Worm (Caenorhabditis elegans) whole organism, L1 larva: ENCODE results near the gene Y54G2A.11.

Source experiments
- C16A3.4 ChIP-seq: fragments of 150-350 bp; optimal IDR thresholded peaks from 2 replicates; lab custom pipeline; 2014; ENCODE audit warnings: missing biosample characterization, missing genetic modification characterization
- C34B4.2 ChIP-seq: sonication (generic microtip); optimal IDR thresholded peaks from 2 replicates; lab custom pipeline; 2017; ENCODE audit warnings: mild to moderate bottlenecking, missing genetic modification characterization, missing compliant biosample characterization
- Y116A8C.19 ChIP-seq: sonication (generic microtip); optimal IDR thresholded peaks from 2 replicates; lab custom pipeline; 2016; ENCODE audit warnings: missing compliant biosample characterization, missing genetic modification characterization, borderline replicate concordance
- alr-1 ChIP-seq: fragments of 200-800 bp; sonication (Bioruptor generic); optimal IDR thresholded peaks from 2 replicates; lab custom pipeline; 2018; ENCODE audit warnings: borderline replicate concordance, mild to moderate bottlenecking, missing genetic modification characterization, missing compliant biosample characterization
- ama-1 ChIP-seq: fragments of 150-350 bp; optimal IDR thresholded peaks from 2 replicates; lab custom pipeline; 2014
- ceh-82 ChIP-seq, 3 experiments: fragments of 150-350 bp in 1 of 3; sonication (generic microtip) in 2 of 3; optimal IDR thresholded peaks; 2 replicates each; lab custom pipeline; 2014 to 2017; ENCODE audit warnings: missing biosample characterization in 3 of 3, missing genetic modification characterization in 3 of 3
- ceh-88 ChIP-seq: fragments of 200-800 bp; sonication (Bioruptor generic); IDR thresholded peaks from 2 replicates; pipeline ENCODE4 v1.3.6; 2022; ENCODE audit warnings: missing genetic modification characterization, missing compliant biosample characterization
- dpl-1 ChIP-seq, 3 experiments: fragments of 150-350 bp in 2 of 3; sonication (generic microtip) in 1 of 3; optimal IDR thresholded peaks; 2 replicates each; lab custom pipeline; 2014 to 2017; ENCODE audit warnings: missing biosample characterization in 3 of 3, missing genetic modification characterization in 3 of 3, missing genetic modification reagents in 3 of 3
- dsc-1 ChIP-seq: sonication (generic microtip); optimal IDR thresholded peaks from 2 replicates; lab custom pipeline; 2016; ENCODE audit warnings: mild to moderate bottlenecking, missing genetic modification characterization, missing compliant biosample characterization
- efl-1 ChIP-seq, 4 experiments: fragments of 150-350 bp; optimal IDR thresholded peaks in 3 of 4; peaks in 1 of 4; 1 replicate in 1 of 4; 2 replicates in 3 of 4; lab custom pipeline; 2014; ENCODE audit warnings: missing biosample characterization in 2 of 4, missing genetic modification characterization in 2 of 4, missing genetic modification reagents in 2 of 4
- egl-13 ChIP-seq: sonication (generic microtip); optimal IDR thresholded peaks from 2 replicates; lab custom pipeline; 2016; ENCODE audit warnings: missing genotype, missing genetic modification reagents, missing genetic modification characterization, missing compliant biosample characterization
- egl-27 ChIP-seq, 2 experiments: fragments of 150-350 bp in 1 of 2; sonication (generic microtip); optimal IDR thresholded peaks; 3 replicates each; lab custom pipeline; 2017 to 2018; ENCODE audit warnings: missing biosample characterization in 2 of 2, missing genetic modification characterization in 2 of 2, missing genetic modification reagents in 2 of 2
- elt-2 ChIP-seq: sonication (generic microtip); optimal IDR thresholded peaks from 2 replicates; lab custom pipeline; 2016; ENCODE audit warnings: missing genetic modification characterization, mild to moderate bottlenecking, inconsistent platforms, missing compliant biosample characterization, missing genetic modification reagents
- elt-3 ChIP-seq, 6 experiments: fragments of 150-350 bp in 1 of 6; sonication (generic microtip); optimal IDR thresholded peaks; 2 replicates each; lab custom pipeline; 2017 to 2018; ENCODE audit warnings: missing biosample characterization in 6 of 6, missing genetic modification characterization in 6 of 6, inconsistent platforms in 1 of 6
- ets-5 ChIP-seq: fragments of 200-800 bp; sonication (Bioruptor generic); IDR thresholded peaks from 2 replicates; pipeline ENCODE4 v1.3.6; 2022; ENCODE audit warnings: missing genetic modification characterization, missing compliant biosample characterization
- fkh-4 ChIP-seq: sonication (generic microtip); optimal IDR thresholded peaks from 2 replicates; lab custom pipeline; 2016; ENCODE audit warnings: missing compliant biosample characterization, missing genetic modification characterization, borderline replicate concordance
- fkh-8 ChIP-seq: sonication (generic microtip); optimal IDR thresholded peaks from 2 replicates; lab custom pipeline; 2016; ENCODE audit warnings: mild to moderate bottlenecking, missing genetic modification characterization, missing compliant biosample characterization
- hpl-2 ChIP-seq: fragments of 150-350 bp; optimal IDR thresholded peaks from 2 replicates; lab custom pipeline; 2014; ENCODE audit warnings: missing biosample characterization, missing genetic modification reagents, missing genetic modification characterization
- isw-1 ChIP-seq: fragments of 200-800 bp; sonication (Bioruptor generic); IDR thresholded peaks from 2 replicates; pipeline ENCODE4 v1.3.6; 2022; ENCODE audit warnings: missing genetic modification characterization, missing compliant biosample characterization
- lin-13 ChIP-seq: fragments of 150-350 bp; optimal IDR thresholded peaks from 2 replicates; lab custom pipeline; 2014; ENCODE audit warnings: missing biosample characterization, missing genetic modification reagents, missing genetic modification characterization
- lin-15B ChIP-seq: fragments of 150-350 bp; sonication (generic microtip); optimal IDR thresholded peaks from 3 replicates; lab custom pipeline; 2014; ENCODE audit warnings: missing biosample characterization, missing genetic modification characterization
- lin-35 ChIP-seq, 2 experiments: fragments of 150-350 bp; optimal IDR thresholded peaks; 2 replicates each; lab custom pipeline; 2014; ENCODE audit warnings: missing biosample characterization in 2 of 2, missing genetic modification characterization in 2 of 2, missing genetic modification reagents in 2 of 2
- lin-39 ChIP-seq: fragments of 150-350 bp; optimal IDR thresholded peaks from 2 replicates; lab custom pipeline; 2014; ENCODE audit warnings: missing biosample characterization, missing genetic modification reagents, missing genetic modification characterization
- lsy-2 ChIP-seq, 2 experiments: fragments of 150-350 bp; optimal IDR thresholded peaks; 2 replicates each; lab custom pipeline; 2014; ENCODE audit warnings: missing biosample characterization in 2 of 2, missing genetic modification characterization in 2 of 2
- mab-9 ChIP-seq: fragments of 200-800 bp; sonication (Bioruptor generic); IDR thresholded peaks from 2 replicates; pipeline ENCODE4 v1.3.6; 2022; ENCODE audit warnings: missing genetic modification reagents, missing genetic modification characterization, missing compliant biosample characterization
- mdl-1 ChIP-seq, 2 experiments: fragments of 150-350 bp; optimal IDR thresholded peaks; 2 replicates each; lab custom pipeline; 2014 to 2017; ENCODE audit warnings: missing biosample characterization in 2 of 2, missing genetic modification characterization in 2 of 2, inconsistent platforms in 1 of 2
- mef-2 ChIP-seq: fragments of 150-350 bp; optimal IDR thresholded peaks from 2 replicates; lab custom pipeline; 2014; ENCODE audit warnings: missing biosample characterization, missing genetic modification characterization
- mep-1 ChIP-seq: fragments of 150-350 bp; optimal IDR thresholded peaks from 2 replicates; lab custom pipeline; 2014; ENCODE audit warnings: missing biosample characterization, missing genetic modification characterization
- nhr-12 ChIP-seq: sonication (generic microtip); optimal IDR thresholded peaks from 2 replicates; lab custom pipeline; 2017; ENCODE audit warnings: missing biosample characterization, missing genetic modification characterization
- nhr-19 ChIP-seq: fragments of 200-800 bp; sonication (Bioruptor generic); conservative IDR thresholded peaks from 2 replicates; pipeline ENCODE4 v1.3.6; 2022; ENCODE audit warnings: missing genetic modification characterization, missing compliant biosample characterization
- nhr-20 ChIP-seq: sonication (generic microtip); optimal IDR thresholded peaks from 2 replicates; lab custom pipeline; 2016; ENCODE audit warnings: mild to moderate bottlenecking, missing genetic modification characterization, missing compliant biosample characterization
- nhr-28 ChIP-seq: fragments of 150-350 bp; optimal IDR thresholded peaks from 2 replicates; lab custom pipeline; 2014; ENCODE audit warnings: missing biosample characterization, missing genetic modification characterization
- nhr-47 ChIP-seq: sonication (generic microtip); optimal IDR thresholded peaks from 2 replicates; lab custom pipeline; 2016; ENCODE audit warnings: mild to moderate bottlenecking, missing genetic modification characterization, moderate library complexity, missing compliant biosample characterization
- nhr-71 ChIP-seq: sonication (generic microtip); optimal IDR thresholded peaks from 2 replicates; lab custom pipeline; 2016; ENCODE audit warnings: mild to moderate bottlenecking, missing genetic modification characterization, moderate library complexity, missing compliant biosample characterization
- nhr-76 ChIP-seq: sonication (generic microtip); optimal IDR thresholded peaks from 2 replicates; lab custom pipeline; 2017; ENCODE audit warnings: missing biosample characterization, missing genetic modification characterization
- nhr-77 ChIP-seq: fragments of 150-350 bp; optimal IDR thresholded peaks from 2 replicates; lab custom pipeline; 2014; ENCODE audit warnings: missing biosample characterization, missing genetic modification characterization
- nhr-84 ChIP-seq: sonication (generic microtip); optimal IDR thresholded peaks from 2 replicates; lab custom pipeline; 2017; ENCODE audit warnings: missing biosample characterization, missing genetic modification characterization
- nhr-85 ChIP-seq: sonication (generic microtip); peaks from one replicate; lab custom pipeline; 2016; ENCODE audit warnings: missing genetic modification characterization, inconsistent platforms, missing compliant biosample characterization
- nhr-90 ChIP-seq: sonication (generic microtip); optimal IDR thresholded peaks from 2 replicates; lab custom pipeline; 2016; ENCODE audit warnings: mild to moderate bottlenecking, missing genetic modification characterization, missing compliant biosample characterization; ENCODE audit not compliant: poor library complexity
- pag-3 ChIP-seq: sonication (generic microtip); optimal IDR thresholded peaks from 2 replicates; lab custom pipeline; 2017; ENCODE audit warnings: missing genetic modification characterization, mild to moderate bottlenecking, missing compliant biosample characterization, antibody characterized with exemption, borderline replicate concordance; ENCODE audit not compliant: insufficient read depth
- pqm-1 ChIP-seq: sonication (generic microtip); optimal IDR thresholded peaks from 3 replicates; lab custom pipeline; 2017; ENCODE audit warnings: missing biosample characterization, missing genetic modification characterization
- rnt-1 ChIP-seq: sonication (generic microtip); optimal IDR thresholded peaks from 2 replicates; lab custom pipeline; 2016; ENCODE audit warnings: mild to moderate bottlenecking, missing genetic modification characterization, moderate library complexity, missing compliant biosample characterization
- skn-1 ChIP-seq: fragments of 150-350 bp; optimal IDR thresholded peaks from 2 replicates; lab custom pipeline; 2014; ENCODE audit warnings: missing biosample characterization, missing genetic modification characterization
- snu-23 ChIP-seq: sonication (generic microtip); optimal IDR thresholded peaks from 2 replicates; lab custom pipeline; 2016; ENCODE audit warnings: missing genetic modification characterization, missing compliant biosample characterization
- swsn-7 ChIP-seq: sonication (generic microtip); optimal IDR thresholded peaks from 2 replicates; lab custom pipeline; 2016; ENCODE audit warnings: missing genetic modification characterization, missing compliant biosample characterization
- tlp-1 ChIP-seq: fragments of 150-350 bp; optimal IDR thresholded peaks from 2 replicates; lab custom pipeline; 2014; ENCODE audit warnings: missing biosample characterization, missing genetic modification characterization
- unc-130 ChIP-seq: fragments of 150-350 bp; optimal IDR thresholded peaks from 2 replicates; lab custom pipeline; 2017; ENCODE audit warnings: missing biosample characterization, missing genetic modification characterization, inconsistent platforms
- unc-62 ChIP-seq: fragments of 150-350 bp; optimal IDR thresholded peaks from 2 replicates; lab custom pipeline; 2014; ENCODE audit warnings: missing biosample characterization, missing genetic modification reagents, missing genetic modification characterization
- unc-86 ChIP-seq: sonication (generic microtip); optimal IDR thresholded peaks from 2 replicates; lab custom pipeline; 2016; ENCODE audit warnings: missing genetic modification characterization, missing compliant biosample characterization
- unc-98 ChIP-seq: fragments of 200-800 bp; sonication (Bioruptor generic); IDR thresholded peaks from 2 replicates; pipeline ENCODE4 v1.3.6; 2022; ENCODE audit warnings: missing genetic modification characterization, missing compliant biosample characterization
- xbp-1 ChIP-seq: sonication (generic microtip); optimal IDR thresholded peaks from 2 replicates; lab custom pipeline; 2016; ENCODE audit warnings: missing genetic modification characterization, missing compliant biosample characterization
- ztf-11 ChIP-seq, 2 experiments: sonication (generic microtip); optimal IDR thresholded peaks; 2 replicates each; lab custom pipeline; 2016 to 2017; ENCODE audit warnings: missing genetic modification characterization in 2 of 2, missing biosample characterization in 1 of 2, missing compliant biosample characterization in 1 of 2
- ztf-4 ChIP-seq: fragments of 150-350 bp; optimal IDR thresholded peaks from 2 replicates; lab custom pipeline; 2014; ENCODE audit warnings: missing biosample characterization, missing genetic modification characterization

The Y54G2A.11 gene

DNA sequence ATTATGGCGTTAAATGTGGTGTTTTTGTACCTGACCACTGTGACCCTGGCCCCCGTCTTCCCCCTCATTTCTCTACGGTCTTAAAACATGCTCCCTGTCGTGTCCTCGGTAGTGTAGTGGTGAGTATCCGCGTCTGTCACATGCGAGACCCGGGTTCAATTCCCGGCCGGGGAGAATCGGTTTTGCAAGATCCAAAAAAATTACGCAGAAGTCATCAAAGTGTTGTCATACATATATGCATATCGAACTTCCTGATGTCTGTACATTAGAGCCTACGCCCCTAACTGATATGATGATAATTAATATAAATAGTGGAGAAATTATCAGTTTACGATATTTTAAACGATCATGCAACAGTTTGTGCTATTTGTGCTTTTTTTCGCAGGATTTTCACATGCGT, 33.9 kb upstream of the Y54G2A.11 start, which contains the start of gene Y54G2A.45:
Y54G2A.45 (plus strand) TSS at position 333 of the 400 bp plus-strand sequence.
- TF ChIP-seq nhr-90 (peak; percentile 40), fkh-8 (tag; lab: Kevin White, UChicago) (no peak), dpl-1 (GFP tag; optimal IDR thresholded peaks at IDR 0.05; lab: Kevin White, UChicago) (peak in 1 of 3 experiments; percentile 5), rnt-1 (tag; lab: Kevin White, UChicago) (peak; percentile 60), C34B4.2 (tag; lab: Kevin White, UChicago) (no peak), mdl-1 (tag; optimal IDR thresholded peaks at IDR 0.05; lab: Kevin White, UChicago) (peak in 1 of 2 experiments; percentile 28), nhr-71 (tag; lab: Kevin White, UChicago) (peak; percentile 61), unc-86 (no peak), mef-2 (tag; lab: Kevin White, UChicago) (no peak), lin-13 (GFP tag; lab: Kevin White, UChicago) (no peak), C16A3.4 (tag; lab: Kevin White, UChicago) (peak; percentile 14), alr-1 (tag; lab: Kevin White, UChicago) (no peak), elt-2 (tag; lab: Kevin White, UChicago) (peak; percentile 64), elt-3 (tag; optimal IDR thresholded peaks at IDR 0.05; lab: Kevin White, UChicago) (no peak), nhr-47 (tag; lab: Kevin White, UChicago) (peak; percentile 57), nhr-76 (tag; lab: Kevin White, UChicago) (no peak), ama-1 (no peak), nhr-28 (no peak), nhr-85 (tag; lab: Kevin White, UChicago) (no peak), unc-98 (GFP tag; lab: Robert Waterston, UW) (no peak), mab-9 (no peak), nhr-20 (peak; percentile 40), egl-27 (tag; optimal IDR thresholded peaks at IDR 0.05; lab: Kevin White, UChicago) (no peak), hpl-2 (peak; percentile 1), nhr-77 (peak; percentile 5), ets-5 (GFP tag; lab: Robert Waterston, UW) (no peak), swsn-7 (peak; percentile 23), nhr-84 (no peak), snu-23 (GFP tag; lab: Kevin White, UChicago) (peak; percentile 36), efl-1 (optimal IDR thresholded peaks at IDR 0.05; lab: Kevin White, UChicago) (peak in 1 of 2 experiments; percentile 32), efl-1 (GFP tag; optimal IDR thresholded peaks at IDR 0.05 in 1 of 2; lab: Kevin White, UChicago) (no peak), pqm-1 (peak; percentile 40), Y116A8C.19 (no peak), fkh-4 (tag; lab: Kevin White, UChicago) (no peak), dsc-1 (tag; lab: Kevin White, UChicago) (peak; percentile 18), ztf-11 (tag; optimal IDR thresholded peaks at IDR 0.05; lab: Kevin White, UChicago) (no peak), lin-15B (no peak), mep-1 (tag; lab: Kevin White, UChicago) (no peak), lin-39 (tag; lab: Kevin White, UChicago) (no peak), lsy-2 (tag; optimal IDR thresholded peaks at IDR 0.05; lab: Kevin White, UChicago) (peak in 1 of 2 experiments; percentile 57), skn-1 (no peak), pag-3 (no peak), xbp-1 (peak; percentile 0), ztf-4 (no peak), ceh-82 (tag; optimal IDR thresholded peaks at IDR 0.05; lab: Kevin White, UChicago) (peak in 1 of 3 experiments; percentile 6), nhr-19 (peak; percentile 26), ceh-88 (no peak), unc-62 (no peak), nhr-12 (tag; lab: Kevin White, UChicago) (no peak), lin-35 (GFP tag; optimal IDR thresholded peaks at IDR 0.05; lab: Kevin White, UChicago) (peak in 1 of 2 experiments; percentile 55), isw-1 (GFP tag; lab: Robert Waterston, UW) (no peak), egl-13 (tag; lab: Kevin White, UChicago) (peak; percentile 18), tlp-1 (tag; lab: Kevin White, UChicago) (no peak), unc-130 (tag; lab: Kevin White, UChicago) (no peak)
- TF ChIP-seq, all 84 proteins: peak for 22
